Worm (Caenorhabditis elegans): ENCODE measurements around the gene dph-3.

DNA sequence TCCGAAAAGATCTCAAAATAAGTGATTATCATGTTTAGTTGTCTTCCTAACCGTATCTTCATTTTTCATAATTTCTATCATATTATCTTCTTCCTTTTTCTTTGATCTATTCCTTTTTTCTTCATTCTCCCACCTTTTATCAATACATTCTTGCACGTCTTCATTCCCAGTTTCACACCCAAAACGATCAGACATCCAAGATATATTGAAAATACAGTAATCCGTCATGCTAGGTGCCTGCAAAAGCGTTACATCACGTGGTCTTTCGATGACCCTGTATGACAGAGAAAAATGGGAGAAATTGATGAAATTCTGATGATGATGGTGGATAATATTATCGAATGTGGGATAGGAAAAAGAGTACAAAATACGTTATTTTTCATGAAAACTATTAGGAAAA lies 34.5 kb upstream of the dph-3 start:
- TF ChIP-seq F13H6.1 (tag; optimal IDR thresholded peaks at IDR 0.05), result no peak
- TF ChIP-seq ztf-16 (tag; optimal IDR thresholded peaks at IDR 0.05), result no peak
- no peak for TF ChIP-seq ama-1 (optimal IDR thresholded peaks at IDR 0.05)
- peak; percentile 30 for TF ChIP-seq hlh-30 (tag; optimal IDR thresholded peaks at IDR 0.05; ENCODE audit: insufficient read depth)
- TF ChIP-seq syd-9 (tag; optimal IDR thresholded peaks at IDR 0.05), result no peak
- no peak for TF ChIP-seq ets-4 (tag; optimal IDR thresholded peaks at IDR 0.05)
- TF ChIP-seq nhr-11 (tag; optimal IDR thresholded peaks at IDR 0.05), result no peak
